Fruit fly (Drosophila melanogaster) whole organism, embryonic: ENCODE measurements around the gene CG14082.

Source experiments
- ATbp ChIP-seq: fragments of 200-800 bp; sonication (Bioruptor generic); optimal IDR thresholded peaks from 2 replicates; lab custom pipeline; 2017; ENCODE audit warnings: missing biosample characterization, mild to moderate bottlenecking, missing genetic modification characterization, missing genetic modification reagents
- Atf6 ChIP-seq: fragments of 200-800 bp; sonication (Bioruptor generic); IDR thresholded peaks from 2 replicates; pipeline ENCODE4 v1.3.6; 2022; ENCODE audit warnings: missing biosample characterization, missing genetic modification characterization
- B-H1 ChIP-seq: fragments of 200-800 bp; sonication (Bioruptor generic); IDR thresholded peaks from 3 replicates; pipeline ENCODE4 v1.3.6; 2022; ENCODE audit warnings: missing biosample characterization, missing genetic modification characterization
- CG10321 ChIP-seq: fragments of 200-800 bp; sonication (Bioruptor generic); IDR thresholded peaks from 2 replicates; pipeline ENCODE4 v1.3.6; 2022; ENCODE audit warnings: missing biosample characterization, missing genetic modification characterization
- CG11093 ChIP-seq: fragments of 200-800 bp; sonication (Bioruptor generic); IDR thresholded peaks from 3 replicates; pipeline ENCODE4 v1.3.6; 2022; ENCODE audit warnings: missing biosample characterization, missing genetic modification characterization
- CG11456 ChIP-seq: fragments of 200-800 bp; sonication (Bioruptor generic); IDR thresholded peaks from 3 replicates; pipeline ENCODE4 v1.3.6; 2022; ENCODE audit warnings: missing biosample characterization, missing genetic modification characterization
- CG12236 ChIP-seq: fragments of 200-800 bp; sonication (Bioruptor generic); optimal IDR thresholded peaks from 2 replicates; lab custom pipeline; 2016; ENCODE audit warnings: missing biosample characterization, missing genetic modification characterization
- CG13424 ChIP-seq: fragments of 200-800 bp; sonication (Bioruptor generic); optimal IDR thresholded peaks from 2 replicates; lab custom pipeline; 2019; ENCODE audit warnings: missing biosample characterization, mild to moderate bottlenecking, missing genetic modification characterization, moderate library complexity
- CG14965 ChIP-seq: fragments of 200-800 bp; sonication (Bioruptor generic); optimal IDR thresholded peaks from 2 replicates; lab custom pipeline; 2016; ENCODE audit warnings: missing biosample characterization, missing genetic modification characterization, borderline replicate concordance
- CG15696 ChIP-seq: fragments of 200-800 bp; sonication (Bioruptor generic); optimal IDR thresholded peaks from 2 replicates; lab custom pipeline; 2019; ENCODE audit warnings: missing biosample characterization, mild to moderate bottlenecking, missing genetic modification characterization, moderate library complexity
- CG16813 ChIP-seq: fragments of 200-800 bp; sonication (Bioruptor generic); IDR thresholded peaks from 3 replicates; pipeline ENCODE4 v1.3.6; 2022; ENCODE audit warnings: missing biosample characterization, missing genetic modification characterization; ENCODE audit not compliant: partially characterized antibody
- CG2889 ChIP-seq: fragments of 200-800 bp; sonication (Bioruptor generic); IDR thresholded peaks from 3 replicates; pipeline ENCODE4 v1.3.6; 2022; ENCODE audit warnings: missing biosample characterization, missing genetic modification characterization
- CG42726 ChIP-seq: fragments of 200-800 bp; sonication (Bioruptor generic); IDR thresholded peaks from 2 replicates; pipeline ENCODE4 v1.3.6; 2022; ENCODE audit warnings: missing biosample characterization, missing genetic modification characterization; ENCODE audit not compliant: partially characterized antibody
- CG6683 ChIP-seq: fragments of 200-800 bp; sonication (Bioruptor generic); optimal IDR thresholded peaks from 2 replicates; lab custom pipeline; 2017; ENCODE audit warnings: missing biosample characterization, mild to moderate bottlenecking, missing genetic modification characterization, missing genetic modification reagents
- CG8281 ChIP-seq: fragments of 200-800 bp; sonication (Bioruptor generic); optimal IDR thresholded peaks from 2 replicates; lab custom pipeline; 2018; ENCODE audit warnings: missing biosample characterization, mild to moderate bottlenecking, missing genetic modification characterization, moderate library complexity
- CG8290 ChIP-seq, 3 experiments: fragments of 200-800 bp; sonication (Bioruptor generic); optimal IDR thresholded peaks; 2 replicates each; lab custom pipeline; 2016 to 2019; ENCODE audit warnings: missing biosample characterization in 3 of 3, missing genetic modification characterization in 3 of 3, mild to moderate bottlenecking in 2 of 3, moderate library complexity in 1 of 3
- CG8478 ChIP-seq: fragments of >200 bp; optimal IDR thresholded peaks from 2 replicates; lab custom pipeline; 2018
- CG9797 ChIP-seq: fragments of 200-800 bp; sonication (Bioruptor generic); optimal IDR thresholded peaks from 3 replicates; lab custom pipeline; 2018; ENCODE audit warnings: missing biosample characterization, mild to moderate bottlenecking, missing genetic modification characterization
- Dad ChIP-seq: fragments of 200-800 bp; sonication (Bioruptor generic); optimal IDR thresholded peaks from 3 replicates; lab custom pipeline; 2016; ENCODE audit warnings: missing biosample characterization, missing genetic modification characterization
- Dfd ChIP-seq, 2 experiments: fragments of >200 bp; optimal IDR thresholded peaks; 2 replicates each; lab custom pipeline; 2017; ENCODE audit warnings: missing biosample characterization in 2 of 2, missing genetic modification characterization in 2 of 2
- Doc3 ChIP-seq: fragments of 200-800 bp; sonication (Bioruptor generic); IDR thresholded peaks from 3 replicates; pipeline ENCODE4 v1.3.6; 2022; ENCODE audit warnings: missing biosample characterization, missing genetic modification characterization; ENCODE audit not compliant: partially characterized antibody
- Elba2 ChIP-seq: fragments of 200-800 bp; sonication (Bioruptor generic); optimal IDR thresholded peaks from 3 replicates; lab custom pipeline; 2016; ENCODE audit warnings: missing biosample characterization, missing genetic modification characterization
- Gsc ChIP-seq: fragments of 200-800 bp; sonication (Bioruptor generic); IDR thresholded peaks from 2 replicates; pipeline ENCODE4 v1.3.6; 2022; ENCODE audit warnings: missing biosample characterization, missing genetic modification characterization
- HHEX ChIP-seq: fragments of 200-800 bp; sonication (Bioruptor generic); optimal IDR thresholded peaks from 3 replicates; lab custom pipeline; 2017; ENCODE audit warnings: missing biosample characterization, mild to moderate bottlenecking, missing genetic modification characterization, missing genetic modification reagents
- Oli ChIP-seq: fragments of 200-800 bp; sonication (Bioruptor generic); optimal IDR thresholded peaks from 2 replicates; lab custom pipeline; 2018; ENCODE audit warnings: missing biosample characterization, mild to moderate bottlenecking, missing genetic modification characterization, moderate library complexity
- Opbp ChIP-seq: fragments of 200-800 bp; sonication (Bioruptor generic); IDR thresholded peaks from 3 replicates; pipeline ENCODE4 v1.3.6; 2022; ENCODE audit warnings: missing biosample characterization, missing genetic modification characterization; ENCODE audit not compliant: partially characterized antibody
- Scr ChIP-seq: fragments of 200-800 bp; sonication (Bioruptor generic); IDR thresholded peaks from 2 replicates; pipeline ENCODE4 v1.3.6; 2022; ENCODE audit warnings: missing biosample characterization, missing genetic modification characterization; ENCODE audit not compliant: partially characterized antibody
- al ChIP-seq: fragments of 200-800 bp; sonication (Bioruptor generic); IDR thresholded peaks from 2 replicates; pipeline ENCODE4 v1.3.6; 2022; ENCODE audit warnings: missing biosample characterization, missing genetic modification characterization
- ase ChIP-seq: fragments of 200-800 bp; sonication (Bioruptor generic); IDR thresholded peaks from 3 replicates; pipeline ENCODE4 v1.3.6; 2022; ENCODE audit warnings: missing biosample characterization, missing genetic modification characterization
- br ChIP-seq: fragments of >200 bp; optimal IDR thresholded peaks from 2 replicates; lab custom pipeline; 2017
- cas ChIP-seq: fragments of 200-800 bp; sonication (Bioruptor generic); IDR thresholded peaks from 2 replicates; pipeline ENCODE4 v1.3.6; 2022; ENCODE audit warnings: missing biosample characterization, missing genetic modification characterization
- cato ChIP-seq: fragments of 200-800 bp; sonication (Bioruptor generic); optimal IDR thresholded peaks from 2 replicates; lab custom pipeline; 2016; ENCODE audit warnings: missing biosample characterization, missing genetic modification characterization, borderline replicate concordance
- dimm ChIP-seq: fragments of 200-800 bp; sonication (Bioruptor generic); IDR thresholded peaks from 2 replicates; pipeline ENCODE4 v1.3.6; 2022; ENCODE audit warnings: missing biosample characterization, missing genetic modification characterization
- fd3F ChIP-seq: fragments of 200-800 bp; sonication (Bioruptor generic); optimal IDR thresholded peaks from 2 replicates; lab custom pipeline; 2018; ENCODE audit warnings: missing biosample characterization, mild to moderate bottlenecking, missing genetic modification characterization, moderate library complexity
- ftz-f1 ChIP-seq: fragments of 200-800 bp; sonication (Bioruptor generic); optimal IDR thresholded peaks from 2 replicates; lab custom pipeline; 2016; ENCODE audit warnings: missing biosample characterization, missing genetic modification characterization
- h ChIP-seq: fragments of >200 bp; optimal IDR thresholded peaks from 2 replicates; lab custom pipeline; 2017
- ham ChIP-seq: fragments of 200-800 bp; sonication (Bioruptor generic); IDR thresholded peaks from 2 replicates; pipeline ENCODE4 v1.3.6; 2022; ENCODE audit warnings: missing biosample characterization, missing genetic modification characterization
- jumu ChIP-seq: fragments of 200-800 bp; sonication (Bioruptor generic); optimal IDR thresholded peaks from 3 replicates; lab custom pipeline; 2016; ENCODE audit warnings: missing biosample characterization, missing genetic modification characterization
- maf-S ChIP-seq: fragments of 200-800 bp; sonication (Bioruptor generic); optimal IDR thresholded peaks from 2 replicates; lab custom pipeline; 2016; ENCODE audit warnings: missing biosample characterization, missing genetic modification characterization
- nerfin-1 ChIP-seq: fragments of 200-800 bp; sonication (Bioruptor generic); optimal IDR thresholded peaks from 3 replicates; lab custom pipeline; 2019; ENCODE audit warnings: missing biosample characterization, mild to moderate bottlenecking, missing genetic modification characterization, moderate library complexity
- otp ChIP-seq: fragments of 200-800 bp; sonication (Bioruptor generic); IDR thresholded peaks from 3 replicates; pipeline ENCODE4, ENCODE4 v1.3.6; 2022; ENCODE audit warnings: missing biosample characterization, missing genetic modification characterization
- peb ChIP-seq: fragments of 200-800 bp; sonication (Bioruptor generic); IDR thresholded peaks from 2 replicates; pipeline ENCODE4 v1.3.6; 2022; ENCODE audit warnings: missing biosample characterization, missing genetic modification characterization
- pita ChIP-seq: fragments of 200-800 bp; sonication (Bioruptor generic); optimal IDR thresholded peaks from 2 replicates; lab custom pipeline; 2017; ENCODE audit warnings: missing biosample characterization, mild to moderate bottlenecking, missing genetic modification characterization
- pzg ChIP-seq: fragments of 200-800 bp; sonication (Bioruptor generic); optimal IDR thresholded peaks from 3 replicates; lab custom pipeline; 2018; ENCODE audit warnings: missing biosample characterization, mild to moderate bottlenecking, missing genetic modification characterization, moderate library complexity
- sima ChIP-seq: fragments of 200-800 bp; sonication (Bioruptor generic); optimal IDR thresholded peaks from 2 replicates; lab custom pipeline; 2016; ENCODE audit warnings: missing biosample characterization, missing genetic modification characterization
- usp ChIP-seq: fragments of >200 bp; optimal IDR thresholded peaks from 2 replicates; lab custom pipeline; 2017; ENCODE audit warnings: missing biosample characterization, missing genetic modification characterization
- vnd ChIP-seq: fragments of 200-800 bp; sonication (Bioruptor generic); IDR thresholded peaks from 3 replicates; pipeline ENCODE4 v1.3.6; 2022; ENCODE audit warnings: missing biosample characterization, missing genetic modification characterization; ENCODE audit not compliant: partially characterized antibody
- wek ChIP-seq: fragments of 200-800 bp; sonication (Bioruptor generic); optimal IDR thresholded peaks from 3 replicates; lab custom pipeline; 2018; ENCODE audit warnings: missing biosample characterization, mild to moderate bottlenecking, missing genetic modification characterization, moderate library complexity
- wor ChIP-seq: fragments of 200-800 bp; sonication (Bioruptor generic); IDR thresholded peaks from 2 replicates; pipeline ENCODE4 v1.3.6; 2022; ENCODE audit warnings: missing biosample characterization, missing genetic modification characterization
- zen2 ChIP-seq: fragments of 200-800 bp; sonication (Bioruptor generic); IDR thresholded peaks from 3 replicates; pipeline ENCODE4 v1.3.6; 2022; ENCODE audit warnings: missing biosample characterization, missing genetic modification characterization; ENCODE audit not compliant: partially characterized antibody

Gene CG14082

DNA sequence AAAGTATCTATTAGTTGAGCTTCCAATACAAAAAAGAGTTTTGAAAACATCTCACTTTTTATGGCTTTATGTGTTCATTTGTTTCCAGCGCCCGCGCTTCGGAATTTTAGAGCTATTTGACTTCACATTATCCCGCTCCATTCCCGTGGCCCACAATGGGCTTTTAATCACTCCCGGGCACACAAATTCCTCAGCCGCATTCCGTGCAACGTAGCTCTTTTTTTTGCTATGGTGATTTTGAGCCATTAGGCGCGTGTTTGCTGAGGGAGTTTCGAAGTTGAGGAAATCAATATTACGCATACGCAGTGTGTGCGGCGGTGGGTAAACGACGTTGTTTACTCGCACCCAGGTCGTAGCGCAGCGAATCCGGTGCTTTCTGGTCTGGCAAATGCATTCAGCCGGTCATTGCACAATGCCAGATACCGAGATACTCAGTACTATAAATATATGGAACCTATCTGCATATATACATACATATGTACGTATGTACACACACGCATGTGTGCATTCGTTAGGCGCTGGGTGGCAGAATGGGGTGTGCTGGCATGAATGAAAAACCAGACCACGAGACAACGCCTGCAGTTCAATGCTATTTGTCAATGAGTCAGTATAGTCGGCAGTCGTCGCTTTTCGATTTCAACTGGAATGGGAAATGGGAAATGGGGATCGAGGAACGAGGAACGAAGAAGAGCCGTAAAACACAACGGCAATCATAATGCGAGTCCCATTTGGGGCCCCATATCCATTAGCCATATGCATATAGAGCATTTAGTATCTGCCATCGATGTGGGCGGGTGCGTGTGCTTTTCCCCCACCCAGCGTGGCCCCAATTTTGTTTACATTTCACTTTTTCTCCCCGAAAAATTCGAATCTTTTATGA lies 65.5 kb downstream of the CG14082 start (continued):
- TF ChIP-seq ftz-f1 (GFP tag; lab: Kevin White, UChicago) = no peak
- no peak for TF ChIP-seq ham (GFP tag; lab: Robert Waterston, UW)
- TF ChIP-seq CG8478 (lab: Kevin White, UChicago) = no peak
- TF ChIP-seq Oli (tag; lab: Kevin White, UChicago) = no peak
- TF ChIP-seq ase (GFP tag; lab: Robert Waterston, UW) = no peak
- TF ChIP-seq pzg (GFP tag; lab: Kevin White, UChicago) = no peak
- TF ChIP-seq Scr (GFP tag; lab: Robert Waterston, UW) = no peak
- TF ChIP-seq cato = no peak
- TF ChIP-seq CG14965 (GFP tag; lab: Kevin White, UChicago) = no peak
- no peak for TF ChIP-seq fd3F (GFP tag; lab: Kevin White, UChicago)
- TF ChIP-seq otp (GFP tag; lab: Robert Waterston, UW) = no peak
- TF ChIP-seq vnd = no peak
- no peak for TF ChIP-seq CG8281 (tag; lab: Kevin White, UChicago)
- TF ChIP-seq CG12236 = no peak
- TF ChIP-seq al = no peak
- peak; percentile 88 for TF ChIP-seq ATbp
- TF ChIP-seq CG42726 (GFP tag; lab: Robert Waterston, UW) = no peak
- TF ChIP-seq CG10321 = no peak
- peak; percentile 45 for TF ChIP-seq wek (GFP tag; lab: Kevin White, UChicago)
- TF ChIP-seq maf-S (GFP tag; lab: Kevin White, UChicago) = no peak
- no peak for TF ChIP-seq Elba2 (GFP tag; lab: Kevin White, UChicago)
- TF ChIP-seq peb (GFP tag; lab: Robert Waterston, UW) = no peak
- TF ChIP-seq CG13424 (tag; lab: Kevin White, UChicago) = no peak
- no peak for TF ChIP-seq cas (GFP tag; lab: Robert Waterston, UW)
- TF ChIP-seq zen2 (GFP tag; lab: Robert Waterston, UW) = no peak
- TF ChIP-seq sima (GFP tag; lab: Kevin White, UChicago) = no peak
- no peak for TF ChIP-seq br (lab: Kevin White, UChicago)
- TF ChIP-seq Doc3 (GFP tag; lab: Robert Waterston, UW) = no peak
- TF ChIP-seq HHEX = no peak
- TF ChIP-seq Dfd (GFP tag; optimal IDR thresholded peaks at IDR 0.05; lab: Kevin White, UChicago) = no peak
- no peak for TF ChIP-seq wor (GFP tag; lab: Robert Waterston, UW)
- TF ChIP-seq CG6683 = peak; percentile 8
- TF ChIP-seq CG8290 (GFP tag; optimal IDR thresholded peaks at IDR 0.05; lab: Kevin White, UChicago) = no peak
- TF ChIP-seq CG8290 (tag; optimal IDR thresholded peaks at IDR 0.05; lab: Kevin White, UChicago) = peak in 1 of 2 experiments; percentile 18
- TF ChIP-seq CG9797 (GFP tag; lab: Kevin White, UChicago) = no peak
- no peak for TF ChIP-seq CG15696
- TF ChIP-seq pita (GFP tag; lab: Kevin White, UChicago) = no peak
- no peak for TF ChIP-seq dimm (GFP tag; lab: Robert Waterston, UW)
- no peak for TF ChIP-seq usp
- TF ChIP-seq h (lab: Kevin White, UChicago) = no peak
- peak; percentile 1 for TF ChIP-seq nerfin-1 (tag; lab: Kevin White, UChicago)
- TF ChIP-seq CG16813 (GFP tag; lab: Robert Waterston, UW) = no peak
- TF ChIP-seq CG11093 (GFP tag; lab: Robert Waterston, UW) = 0 out of 3 replicates have a peak, but pooled peaks have one; percentile 20
- no peak for TF ChIP-seq CG2889
- no peak for TF ChIP-seq Atf6
- no peak for TF ChIP-seq Dad (GFP tag; lab: Kevin White, UChicago)
- TF ChIP-seq jumu (GFP tag; lab: Kevin White, UChicago) = no peak
- no peak for TF ChIP-seq Gsc (GFP tag; lab: Robert Waterston, UW)
- 0 out of 3 replicates have a peak, but pooled peaks have one; percentile 31 for TF ChIP-seq CG11456 (GFP tag; lab: Robert Waterston, UW)
- TF ChIP-seq B-H1 (GFP tag; lab: Robert Waterston, UW) = no peak
- TF ChIP-seq Opbp (GFP tag; lab: Robert Waterston, UW) = no peak
